Worm (Caenorhabditis elegans) whole organism, midembryonic: ENCODE measurements around the gene Y75B8A.34.

Source experiments
- cog-1 ChIP-seq: sonication (generic microtip); optimal IDR thresholded peaks from 2 replicates; lab custom pipeline; 2016; ENCODE audit warnings: missing genetic modification characterization, missing compliant biosample characterization
- flt-1 ChIP-seq: fragments of 200-800 bp; sonication (Bioruptor generic); IDR thresholded peaks from 2 replicates; pipeline ENCODE4 v1.3.6; 2022; ENCODE audit warnings: missing genetic modification characterization, missing compliant biosample characterization
- ztf-23 ChIP-seq: fragments of 200-800 bp; sonication (Bioruptor generic); IDR thresholded peaks from 2 replicates; pipeline ENCODE4 v1.3.6; 2022; ENCODE audit warnings: missing genetic modification reagents, missing genetic modification characterization, missing compliant biosample characterization

ce11 chrIII:12410304-12410703 is 50.9 kb downstream of the Y75B8A.34 start:
- no peak for TF ChIP-seq flt-1
- no peak for TF ChIP-seq ztf-23 (GFP tag; lab: Robert Waterston, UW)
- TF ChIP-seq cog-1 (tag; lab: Kevin White, UChicago): no peak
